Fruit fly (Drosophila melanogaster) S2 (cell line): ENCODE measurements around the gene Vm26Ab.

Experiments
- CG8478 ChIP-seq: fragments of >200 bp; optimal IDR thresholded peaks from 2 replicates; lab custom pipeline; 2018
- CTCF ChIP-seq, 2 experiments: fragments of >200 bp; optimal IDR thresholded peaks; 2 replicates each; lab custom pipeline; 2018

DNA sequence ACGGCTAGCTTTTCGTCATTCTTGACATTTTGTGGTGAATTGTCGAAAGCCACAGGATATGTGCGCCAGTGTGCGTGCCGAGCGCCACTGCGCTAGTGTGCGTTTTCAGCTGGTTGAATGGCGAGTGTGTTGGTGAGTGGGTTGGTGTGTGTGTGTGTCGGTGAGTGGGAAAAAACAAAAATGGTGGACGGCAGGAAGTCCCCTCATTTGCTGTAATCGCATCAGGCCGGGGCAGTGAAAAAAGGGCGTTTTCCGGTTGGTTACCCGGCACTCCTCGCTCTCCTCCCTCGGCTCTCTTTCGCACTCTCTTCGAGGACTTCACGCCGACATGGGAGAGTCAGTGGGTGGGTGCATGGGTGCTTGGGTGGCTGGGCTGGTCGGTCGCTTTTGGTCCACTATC lies 31.6 kb upstream of the Vm26Ab start:
- TF ChIP-seq CG8478 (lab: Kevin White, UChicago) (no peak), CTCF (optimal IDR thresholded peaks at IDR 0.05; lab: Kevin White, UChicago) (no peak)
